Fruit fly (Drosophila melanogaster): ENCODE results near the gene Pglym87.

DNA sequence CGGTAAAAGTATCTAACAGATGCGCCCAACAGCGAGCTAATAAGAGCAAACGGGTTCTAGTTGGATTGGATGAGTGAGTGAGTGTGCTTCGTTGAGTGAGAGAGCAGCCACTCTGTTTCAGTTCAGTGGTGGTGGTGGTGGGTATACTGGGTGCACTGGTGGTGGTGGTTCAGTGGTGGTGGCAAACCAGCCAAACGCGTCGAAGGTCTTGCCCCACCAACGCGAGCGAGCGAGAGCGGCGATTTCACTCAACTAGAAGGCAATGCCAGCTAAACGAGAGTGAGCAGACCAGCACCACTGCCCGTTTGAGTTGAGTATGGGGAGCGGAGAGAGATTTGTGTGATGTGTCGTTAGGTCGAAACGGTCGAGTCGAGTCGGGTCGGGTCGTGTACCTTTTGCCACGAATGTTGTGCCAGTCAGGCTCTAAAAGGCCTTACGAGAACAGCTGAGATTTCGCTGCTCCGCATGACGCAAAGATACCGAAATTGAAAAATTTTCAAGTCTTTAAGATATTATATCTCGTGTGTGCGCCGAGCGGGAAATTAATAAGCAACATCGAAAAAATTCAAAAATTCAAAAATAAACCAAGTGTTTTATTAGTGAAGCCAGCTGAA lies 48.3 kb upstream of the Pglym87 start:
- TF ChIP-seq CG33017 (tag; optimal IDR thresholded peaks at IDR 0.05) (peak; percentile 27), CG12768 (GFP tag; optimal IDR thresholded peaks at IDR 0.05) (no peak), pad (GFP tag; optimal IDR thresholded peaks at IDR 0.05) (peak; percentile 95), cnc (optimal IDR thresholded peaks at IDR 0.05) (no peak)

Data from whole organism, adult.